Fruit fly (Drosophila melanogaster) whole organism, wandering third instar larva: ENCODE results near the gene CG12818.

Experiments
- Hr78 ChIP-seq: fragments of >200 bp; optimal IDR thresholded peaks from 2 replicates; lab custom pipeline; 2017; ENCODE audit warnings: missing biosample characterization, missing genetic modification characterization
- pan ChIP-seq: fragments of >200 bp; optimal IDR thresholded peaks from 2 replicates; lab custom pipeline; 2017
- psq ChIP-seq: fragments of 200-800 bp; sonication (Bioruptor generic); optimal IDR thresholded peaks from 3 replicates; lab custom pipeline; 2017; ENCODE audit warnings: missing biosample characterization, mild to moderate bottlenecking, missing genetic modification characterization, moderate library complexity

dm6 chr3R:10356563-10357363, 25.4 kb downstream of the CG12818 start:
- TF ChIP-seq pan (lab: Kevin White, UChicago) (no peak), Hr78 (no peak), psq (GFP tag; lab: Kevin White, UChicago) (peak; percentile 94)
